Worm (Caenorhabditis elegans): ENCODE results near the gene cri-3.

Gene cri-3

DNA sequence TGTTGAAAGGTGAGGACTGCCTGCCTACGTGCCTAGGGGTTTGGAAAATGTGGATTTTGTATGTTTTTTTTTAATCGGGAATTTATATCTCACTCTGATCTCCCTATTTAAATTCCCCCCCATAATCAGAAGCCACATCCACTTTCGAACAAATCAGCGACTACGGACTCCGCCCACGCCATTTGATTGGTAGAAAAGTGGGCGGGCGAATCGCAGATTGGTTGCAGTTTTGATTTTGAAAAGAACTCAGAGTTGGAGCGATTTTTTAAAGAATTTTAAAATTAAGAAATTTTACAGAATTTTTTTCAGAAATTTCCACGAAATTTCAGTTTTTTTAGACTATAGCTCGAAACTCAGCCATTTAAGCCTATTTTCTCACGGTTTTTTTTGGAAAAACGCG is 36.1 kb upstream of the cri-3 start:
- no peak for TF ChIP-seq blmp-1 (tag; optimal IDR thresholded peaks at IDR 0.05)
- TF ChIP-seq mab-5 (tag; optimal IDR thresholded peaks at IDR 0.05), result no peak
- TF ChIP-seq tbx-8 (GFP tag; optimal IDR thresholded peaks at IDR 0.05), result no peak
- no peak for TF ChIP-seq ceh-39 (tag; optimal IDR thresholded peaks at IDR 0.05)
- TF ChIP-seq nhr-76 (tag; optimal IDR thresholded peaks at IDR 0.05), result no peak
- no peak for TF ChIP-seq nhr-2 (tag; optimal IDR thresholded peaks at IDR 0.05)
- no peak for TF ChIP-seq nhr-12 (tag; optimal IDR thresholded peaks at IDR 0.05)
- no peak for TF ChIP-seq unc-39 (tag; optimal IDR thresholded peaks at IDR 0.05)
- no peak for TF ChIP-seq ceh-83 (GFP tag; optimal IDR thresholded peaks at IDR 0.05)
- no peak for TF ChIP-seq elt-1 (tag; optimal IDR thresholded peaks at IDR 0.05; ENCODE audit: borderline replicate concordance, insufficient read depth)
- no peak for TF ChIP-seq lin-13 (tag; optimal IDR thresholded peaks at IDR 0.05)
- no peak for TF ChIP-seq zip-8 (tag; optimal IDR thresholded peaks at IDR 0.05)
- TF ChIP-seq lin-32 (GFP tag; optimal IDR thresholded peaks at IDR 0.05), result no peak

- TF ChIP-seq hlh-1 (tag; optimal IDR thresholded peaks at IDR 0.05) (no peak), unc-39 (tag; optimal IDR thresholded peaks at IDR 0.05) (no peak), cnd-1 (tag; optimal IDR thresholded peaks at IDR 0.05) (no peak), nhr-237 (tag; optimal IDR thresholded peaks at IDR 0.05) (no peak), mab-5 (tag; optimal IDR thresholded peaks at IDR 0.05) (no peak), nhr-76 (tag; optimal IDR thresholded peaks at IDR 0.05) (no peak), unc-120 (tag; optimal IDR thresholded peaks at IDR 0.05; ENCODE audit: poor library complexity, severe bottlenecking) (no peak), ham-2 (GFP tag; optimal IDR thresholded peaks at IDR 0.05) (no peak), tbx-8 (GFP tag; optimal IDR thresholded peaks at IDR 0.05) (no peak), snpc-4 (tag; optimal IDR thresholded peaks at IDR 0.05) (no peak), elt-3 (tag; optimal IDR thresholded peaks at IDR 0.05) (no peak), ces-1 (GFP tag; optimal IDR thresholded peaks at IDR 0.05) (no peak), nhr-28 (tag; optimal IDR thresholded peaks at IDR 0.05) (no peak), nhr-2 (tag; optimal IDR thresholded peaks at IDR 0.05) (no peak), lsy-2 (tag; optimal IDR thresholded peaks at IDR 0.05) (no peak), zip-8 (tag; optimal IDR thresholded peaks at IDR 0.05) (no peak), lin-13 (tag; optimal IDR thresholded peaks at IDR 0.05) (no peak), ceh-39 (tag; optimal IDR thresholded peaks at IDR 0.05) (no peak)
These were observed 28.4 kb upstream of the cri-3 start for ce11 chrIII:3367772-3368171.

DNA sequence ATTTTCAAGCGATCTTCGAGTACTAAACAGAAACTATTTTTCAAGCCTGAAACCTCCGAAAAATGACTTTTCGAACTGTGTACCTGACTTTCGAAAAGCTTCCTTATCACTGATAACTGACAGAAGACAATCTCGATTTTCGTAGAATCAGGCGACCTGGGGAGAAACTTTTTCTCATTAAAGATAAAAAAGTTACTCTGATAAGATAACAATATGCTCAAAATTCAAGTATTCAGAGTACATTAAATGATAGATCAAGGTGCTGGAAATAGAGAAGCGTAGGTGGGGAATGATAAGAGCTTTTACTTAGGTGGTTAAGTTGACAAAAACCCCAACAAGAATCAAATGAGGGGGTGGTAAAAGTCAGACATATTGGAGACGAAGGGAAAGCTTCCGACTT is 26.1 kb upstream of the cri-3 start, which contains the start of gene prk-2:
Gene prk-2, minus strand, starts transcription at position 156 of the 400 bp plus-strand sequence.
- TF ChIP-seq unc-39 (tag; optimal IDR thresholded peaks at IDR 0.05) (no peak), flh-1 (GFP tag; optimal IDR thresholded peaks at IDR 0.05) (no peak), hlh-1 (tag; optimal IDR thresholded peaks at IDR 0.05) (no peak), zip-8 (tag; optimal IDR thresholded peaks at IDR 0.05) (no peak), ces-1 (GFP tag; optimal IDR thresholded peaks at IDR 0.05) (no peak)

- TF ChIP-seq ceh-43 (GFP tag; optimal IDR thresholded peaks at IDR 0.05), result no peak
- TF ChIP-seq blmp-1 (tag; optimal IDR thresholded peaks at IDR 0.05), result no peak
- no peak for TF ChIP-seq lsy-2 (tag; optimal IDR thresholded peaks at IDR 0.05)
These were observed 25.4 kb upstream of the cri-3 start for ce11 chrIII:3370770-3371169.

ce11 chrIII:3372278-3372677 is 23.9 kb upstream of the cri-3 start:
- TF ChIP-seq unc-120 (tag; optimal IDR thresholded peaks at IDR 0.05; ENCODE audit: poor library complexity, severe bottlenecking) (no peak), unc-39 (tag; optimal IDR thresholded peaks at IDR 0.05) (no peak), ztf-11 (tag; optimal IDR thresholded peaks at IDR 0.05) (no peak), flh-1 (GFP tag; optimal IDR thresholded peaks at IDR 0.05) (no peak), tbx-8 (GFP tag; optimal IDR thresholded peaks at IDR 0.05) (no peak), blmp-1 (tag; optimal IDR thresholded peaks at IDR 0.05) (no peak), ceh-43 (GFP tag; optimal IDR thresholded peaks at IDR 0.05) (no peak)

- TF ChIP-seq lin-13 (tag; optimal IDR thresholded peaks at IDR 0.05) (no peak), zip-8 (tag; optimal IDR thresholded peaks at IDR 0.05) (peak; percentile 100), ces-1 (GFP tag; optimal IDR thresholded peaks at IDR 0.05) (no peak), drap-1 (GFP tag; optimal IDR thresholded peaks at IDR 0.05) (no peak), elt-1 (tag; optimal IDR thresholded peaks at IDR 0.05; ENCODE audit: borderline replicate concordance, insufficient read depth) (no peak), nhr-28 (tag; optimal IDR thresholded peaks at IDR 0.05) (no peak)
These were observed 19.0 kb upstream of the cri-3 start for ce11 chrIII:3377134-3377533.

DNA sequence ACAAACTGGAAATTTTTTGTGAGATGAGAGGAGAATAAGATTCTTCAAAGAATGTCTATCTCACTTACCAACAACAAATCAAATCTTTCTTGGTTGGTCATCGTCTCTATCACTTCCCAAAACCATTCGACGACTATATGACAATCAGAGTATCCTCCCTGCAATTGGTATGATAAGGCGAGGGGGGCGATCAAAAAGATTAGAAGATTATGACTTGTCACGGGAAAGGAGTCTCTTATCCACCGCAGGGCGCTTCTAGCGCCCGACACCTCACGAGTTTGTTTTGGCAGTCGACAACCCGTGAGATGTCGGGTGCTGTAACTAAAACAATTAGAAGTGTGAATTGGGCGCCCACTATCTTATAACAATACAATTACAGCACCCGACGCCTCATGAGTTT is 18.5 kb upstream of the cri-3 start:
- TF ChIP-seq unc-62 (GFP tag; optimal IDR thresholded peaks at IDR 0.05) (no peak), hlh-1 (tag; optimal IDR thresholded peaks at IDR 0.05) (no peak), cnd-1 (tag; optimal IDR thresholded peaks at IDR 0.05) (no peak), mls-2 (tag; optimal IDR thresholded peaks at IDR 0.05) (no peak), flh-1 (GFP tag; optimal IDR thresholded peaks at IDR 0.05) (no peak), tbx-8 (GFP tag; optimal IDR thresholded peaks at IDR 0.05) (no peak), zip-8 (tag; optimal IDR thresholded peaks at IDR 0.05) (no peak), mep-1 (tag; optimal IDR thresholded peaks at IDR 0.05) (no peak), mab-5 (tag; optimal IDR thresholded peaks at IDR 0.05) (no peak), elt-3 (tag; optimal IDR thresholded peaks at IDR 0.05) (no peak), lin-32 (GFP tag; optimal IDR thresholded peaks at IDR 0.05) (no peak), ceh-43 (GFP tag; optimal IDR thresholded peaks at IDR 0.05) (no peak), lsy-2 (tag; optimal IDR thresholded peaks at IDR 0.05) (no peak)
